Worm (Caenorhabditis elegans): ENCODE data around the gene pygl-1.

Gene pygl-1

ce11 chrV:3579248-3579647, 425 bp downstream of the pygl-1 start:
- TF ChIP-seq cog-1 (tag; optimal IDR thresholded peaks at IDR 0.05), result no peak
- TF ChIP-seq flt-1 (GFP tag; IDR thresholded peaks at IDR 0.05), result no peak
- TF ChIP-seq tab-1 (GFP tag; IDR thresholded peaks at IDR 0.05), result no peak
- no peak for TF ChIP-seq med-1 (GFP tag; optimal IDR thresholded peaks at IDR 0.05; ENCODE audit: insufficient read depth)
- TF ChIP-seq ztf-23 (GFP tag; IDR thresholded peaks at IDR 0.05), result no peak
- no peak for TF ChIP-seq T22C8.4 (GFP tag; IDR thresholded peaks at IDR 0.05)
- TF ChIP-seq ref-1 (GFP tag; conservative IDR thresholded peaks at IDR 0.05), result no peak
- TF ChIP-seq klf-2 (GFP tag; conservative IDR thresholded peaks at IDR 0.05), result no peak

- TF ChIP-seq ztf-29 (GFP tag; IDR thresholded peaks at IDR 0.05), result no peak
- no peak for TF ChIP-seq flt-1 (GFP tag; IDR thresholded peaks at IDR 0.05)
- TF ChIP-seq cog-1 (tag; optimal IDR thresholded peaks at IDR 0.05), result no peak
- TF ChIP-seq tab-1 (GFP tag; IDR thresholded peaks at IDR 0.05), result no peak
- TF ChIP-seq ztf-23 (GFP tag; IDR thresholded peaks at IDR 0.05), result no peak
- no peak for TF ChIP-seq med-1 (GFP tag; optimal IDR thresholded peaks at IDR 0.05; ENCODE audit: insufficient read depth)
- no peak for TF ChIP-seq klf-2 (GFP tag; conservative IDR thresholded peaks at IDR 0.05)
- TF ChIP-seq ref-1 (GFP tag; conservative IDR thresholded peaks at IDR 0.05), result no peak
- no peak for TF ChIP-seq T22C8.4 (GFP tag; IDR thresholded peaks at IDR 0.05)
Measured at ce11 chrV:3579795-3580194, 972 bp downstream of the pygl-1 start.

- TF ChIP-seq flt-1 (GFP tag; IDR thresholded peaks at IDR 0.05) (no peak), T22C8.4 (GFP tag; IDR thresholded peaks at IDR 0.05) (no peak), med-1 (GFP tag; optimal IDR thresholded peaks at IDR 0.05; ENCODE audit: insufficient read depth) (no peak), klf-2 (GFP tag; conservative IDR thresholded peaks at IDR 0.05) (no peak), ztf-29 (GFP tag; IDR thresholded peaks at IDR 0.05) (no peak), cog-1 (tag; optimal IDR thresholded peaks at IDR 0.05) (no peak), ztf-23 (GFP tag; IDR thresholded peaks at IDR 0.05) (no peak), tab-1 (GFP tag; IDR thresholded peaks at IDR 0.05) (no peak), ref-1 (GFP tag; conservative IDR thresholded peaks at IDR 0.05) (no peak)
Measured at ce11 chrV:3580385-3580784, 1.6 kb downstream of the pygl-1 start.

DNA sequence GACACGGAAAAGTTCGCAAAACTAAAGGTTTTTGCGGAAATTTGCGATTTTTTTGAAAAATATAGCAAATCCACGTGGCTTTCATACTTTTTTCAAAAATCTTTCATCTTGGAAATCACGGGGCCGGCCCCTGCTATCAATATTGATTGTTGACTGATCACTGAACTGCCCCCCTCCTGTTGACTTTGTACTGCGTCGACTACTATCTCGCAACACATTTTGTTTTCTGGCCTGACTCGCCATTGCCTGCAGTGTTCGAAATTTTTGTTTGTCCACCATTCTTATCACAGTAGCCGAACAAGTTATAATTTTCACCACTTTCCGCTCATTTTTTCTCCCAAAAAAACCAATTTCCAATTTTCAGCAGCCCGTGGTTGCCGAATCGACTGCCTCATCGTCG, 2.2 kb downstream of the pygl-1 start:
- no peak for TF ChIP-seq flt-1 (GFP tag; IDR thresholded peaks at IDR 0.05)
- TF ChIP-seq ztf-29 (GFP tag; IDR thresholded peaks at IDR 0.05), result no peak
- no peak for TF ChIP-seq ztf-23 (GFP tag; IDR thresholded peaks at IDR 0.05)
- TF ChIP-seq T22C8.4 (GFP tag; IDR thresholded peaks at IDR 0.05), result no peak
- no peak for TF ChIP-seq klf-2 (GFP tag; conservative IDR thresholded peaks at IDR 0.05)
- no peak for TF ChIP-seq cog-1 (tag; optimal IDR thresholded peaks at IDR 0.05)
- no peak for TF ChIP-seq tab-1 (GFP tag; IDR thresholded peaks at IDR 0.05)
- TF ChIP-seq ref-1 (GFP tag; conservative IDR thresholded peaks at IDR 0.05), result no peak
- no peak for TF ChIP-seq med-1 (GFP tag; optimal IDR thresholded peaks at IDR 0.05; ENCODE audit: insufficient read depth)

DNA sequence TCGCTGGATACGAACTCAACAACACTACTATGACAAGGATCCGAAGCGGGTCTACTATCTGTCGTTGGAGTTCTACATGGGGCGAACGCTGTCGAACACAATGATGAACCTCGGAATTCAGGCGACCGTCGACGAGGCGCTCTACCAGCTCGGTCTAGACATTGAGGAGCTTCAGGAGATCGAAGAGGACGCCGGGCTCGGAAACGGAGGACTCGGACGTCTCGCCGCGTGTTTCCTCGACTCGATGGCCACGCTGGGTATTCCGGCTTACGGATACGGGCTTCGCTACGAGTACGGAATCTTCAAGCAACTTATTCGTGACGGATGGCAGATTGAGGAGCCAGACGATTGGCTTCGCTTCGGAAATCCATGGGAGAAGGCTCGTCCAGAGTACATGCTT, 2.8 kb downstream of the pygl-1 start:
- TF ChIP-seq tab-1 (GFP tag; IDR thresholded peaks at IDR 0.05), result no peak
- no peak for TF ChIP-seq ref-1 (GFP tag; conservative IDR thresholded peaks at IDR 0.05)
- no peak for TF ChIP-seq klf-2 (GFP tag; conservative IDR thresholded peaks at IDR 0.05)
- TF ChIP-seq ztf-23 (GFP tag; IDR thresholded peaks at IDR 0.05), result no peak
- TF ChIP-seq cog-1 (tag; optimal IDR thresholded peaks at IDR 0.05), result no peak
- no peak for TF ChIP-seq med-1 (GFP tag; optimal IDR thresholded peaks at IDR 0.05; ENCODE audit: insufficient read depth)
- TF ChIP-seq T22C8.4 (GFP tag; IDR thresholded peaks at IDR 0.05), result no peak
- no peak for TF ChIP-seq flt-1 (GFP tag; IDR thresholded peaks at IDR 0.05)
- no peak for TF ChIP-seq ztf-29 (GFP tag; IDR thresholded peaks at IDR 0.05)

DNA sequence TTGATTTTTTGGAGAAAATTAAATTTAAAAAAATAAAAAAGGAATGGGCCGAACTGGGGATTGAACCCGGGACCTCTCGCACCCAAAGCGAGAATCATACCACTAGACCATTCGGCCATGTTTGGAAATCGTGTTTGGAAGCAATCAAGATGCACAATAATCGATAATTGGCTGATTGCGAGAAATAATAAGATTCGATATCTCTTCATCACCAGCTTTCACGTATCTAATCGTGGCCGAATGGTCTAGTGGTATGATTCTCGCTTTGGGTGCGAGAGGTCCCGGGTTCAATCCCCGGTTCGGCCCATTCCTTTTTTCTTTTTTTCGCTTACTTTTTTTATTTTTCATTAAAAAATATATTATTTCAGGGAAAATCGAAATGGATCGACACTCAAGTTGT, 3.3 kb downstream of the pygl-1 start:
- TF ChIP-seq cog-1 (tag; optimal IDR thresholded peaks at IDR 0.05), result no peak
- no peak for TF ChIP-seq ref-1 (GFP tag; conservative IDR thresholded peaks at IDR 0.05)
- TF ChIP-seq flt-1 (GFP tag; IDR thresholded peaks at IDR 0.05), result no peak
- no peak for TF ChIP-seq ztf-29 (GFP tag; IDR thresholded peaks at IDR 0.05)
- TF ChIP-seq klf-2 (GFP tag; conservative IDR thresholded peaks at IDR 0.05), result no peak
- TF ChIP-seq T22C8.4 (GFP tag; IDR thresholded peaks at IDR 0.05), result peak; percentile 45

- TF ChIP-seq ztf-23 (GFP tag; IDR thresholded peaks at IDR 0.05) (no peak), med-1 (GFP tag; optimal IDR thresholded peaks at IDR 0.05; ENCODE audit: insufficient read depth) (no peak), ref-1 (GFP tag; conservative IDR thresholded peaks at IDR 0.05) (no peak), klf-2 (GFP tag; conservative IDR thresholded peaks at IDR 0.05) (no peak), tab-1 (GFP tag; IDR thresholded peaks at IDR 0.05) (no peak), cog-1 (tag; optimal IDR thresholded peaks at IDR 0.05) (no peak), ztf-29 (GFP tag; IDR thresholded peaks at IDR 0.05) (no peak), flt-1 (GFP tag; IDR thresholded peaks at IDR 0.05) (no peak), T22C8.4 (GFP tag; IDR thresholded peaks at IDR 0.05) (no peak)
Measured at ce11 chrV:3582671-3583070, 3.8 kb downstream of the pygl-1 start.

ce11 chrV:3583622-3584021, 4.8 kb downstream of the pygl-1 start:
- TF ChIP-seq med-1 (GFP tag; optimal IDR thresholded peaks at IDR 0.05; ENCODE audit: insufficient read depth), result no peak
- no peak for TF ChIP-seq ztf-29 (GFP tag; IDR thresholded peaks at IDR 0.05)

DNA sequence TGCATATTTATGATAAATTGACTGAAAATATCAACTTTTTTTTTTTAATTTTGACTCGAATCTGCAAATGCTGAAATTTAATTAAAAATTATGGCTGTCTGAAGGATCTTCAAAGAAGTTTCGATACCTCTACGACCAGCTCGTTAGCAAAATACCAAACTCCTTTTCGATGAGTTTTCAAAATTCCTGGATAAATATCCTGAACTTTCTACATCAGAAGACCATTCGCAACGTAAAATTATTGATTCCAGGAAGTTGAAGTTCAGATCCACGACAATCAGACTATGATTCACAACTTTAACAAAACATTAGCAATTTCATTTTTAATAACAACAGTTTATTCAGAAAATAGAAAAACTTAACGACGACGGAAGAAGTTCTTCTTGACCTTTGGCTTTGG, 6.2 kb downstream of the pygl-1 start:
- TF ChIP-seq ztf-29 (GFP tag; IDR thresholded peaks at IDR 0.05) (no peak), cog-1 (tag; optimal IDR thresholded peaks at IDR 0.05) (no peak), ztf-23 (GFP tag; IDR thresholded peaks at IDR 0.05) (no peak), tab-1 (GFP tag; IDR thresholded peaks at IDR 0.05) (no peak), ref-1 (GFP tag; conservative IDR thresholded peaks at IDR 0.05) (no peak), T22C8.4 (GFP tag; IDR thresholded peaks at IDR 0.05) (no peak), med-1 (GFP tag; optimal IDR thresholded peaks at IDR 0.05; ENCODE audit: insufficient read depth) (no peak), flt-1 (GFP tag; IDR thresholded peaks at IDR 0.05) (no peak), klf-2 (GFP tag; conservative IDR thresholded peaks at IDR 0.05) (no peak)

ce11 chrV:3586014-3586689, 7.3 kb downstream of the pygl-1 start, which contains the start of the genes rpl-11.1 and T22F3.2:
TSS of gene rpl-11.1 (minus strand) at chrV:3586064.
TSS of gene T22F3.2 (plus strand) at chrV:3586639.
- TF ChIP-seq cog-1 (tag; optimal IDR thresholded peaks at IDR 0.05) (no peak), ref-1 (GFP tag; conservative IDR thresholded peaks at IDR 0.05) (no peak), klf-2 (GFP tag; conservative IDR thresholded peaks at IDR 0.05) (no peak), tab-1 (GFP tag; IDR thresholded peaks at IDR 0.05) (no peak)

All from whole organism, midembryonic.